Worm (Caenorhabditis elegans): ENCODE measurements around the gene H04D03.7.

H04D03.7 gene

DNA sequence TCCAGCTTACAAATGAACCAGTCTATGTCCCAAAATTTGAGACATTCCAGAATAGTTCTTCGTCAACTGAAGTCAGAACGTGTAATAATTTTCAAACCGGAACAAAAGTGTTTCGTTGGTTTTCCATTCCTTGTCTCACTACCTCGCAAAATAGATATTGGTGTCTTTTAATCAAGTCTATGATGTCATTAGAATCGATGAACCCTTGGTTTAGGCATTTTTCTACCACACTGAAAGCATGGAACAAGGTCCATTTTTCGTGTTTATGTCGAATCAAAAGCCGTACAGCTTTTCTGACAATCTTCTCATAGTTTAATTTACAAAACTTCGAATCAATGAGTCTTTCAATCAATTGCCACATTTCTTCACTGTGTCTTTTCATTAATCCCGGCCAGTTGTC lies at the start of gene H04D03.7:
Gene H04D03.7, minus strand, starts transcription at position 101 of the 400 bp plus-strand sequence.
- TF ChIP-seq hmg-20 (GFP tag; IDR thresholded peaks at IDR 0.05) (no peak), madf-10 (tag; optimal IDR thresholded peaks at IDR 0.05) (no peak), Y53F4B.3 (GFP tag; IDR thresholded peaks at IDR 0.05) (no peak), B0019.2 (GFP tag; conservative IDR thresholded peaks at IDR 0.05) (no peak), B0261.1 (tag; optimal IDR thresholded peaks at IDR 0.05) (no peak), sdz-38 (tag; optimal IDR thresholded peaks at IDR 0.05) (no peak), lin-35 (GFP tag; optimal IDR thresholded peaks at IDR 0.05) (no peak), lsl-1 (GFP tag; optimal IDR thresholded peaks at IDR 0.05) (no peak), Y53G8AR.9 (GFP tag; conservative IDR thresholded peaks at IDR 0.05) (no peak), ztf-3 (GFP tag; optimal IDR thresholded peaks at IDR 0.05) (no peak), lir-1 (GFP tag; conservative IDR thresholded peaks at IDR 0.05) (no peak), egl-18 (GFP tag; IDR thresholded peaks at IDR 0.05) (no peak), unc-130 (GFP tag; optimal IDR thresholded peaks at IDR 0.05) (no peak), Y67H2A.10 (GFP tag; conservative IDR thresholded peaks at IDR 0.05) (no peak), ztf-6 (GFP tag; IDR thresholded peaks at IDR 0.05) (no peak), dpl-1 (GFP tag; optimal IDR thresholded peaks at IDR 0.05) (no peak), Y95B8A.8 (GFP tag; IDR thresholded peaks at IDR 0.05) (no peak), F49E8.2 (tag; optimal IDR thresholded peaks at IDR 0.05; ENCODE audit: insufficient read depth) (no peak), akir-1 (GFP tag; optimal IDR thresholded peaks at IDR 0.05) (no peak), atf-7 (tag; optimal IDR thresholded peaks at IDR 0.05) (no peak)

ce11 chrIII:10488052-10488451 lies 41.4 kb upstream of the H04D03.7 start, which contains the start of gene ptr-25:
Gene ptr-25 (plus strand): TSS chrIII:10488124.
- TF ChIP-seq nhr-80 (tag; optimal IDR thresholded peaks at IDR 0.05) (no peak), attf-5 (GFP tag; optimal IDR thresholded peaks at IDR 0.05) (no peak), F23B12.7 (tag; optimal IDR thresholded peaks at IDR 0.05; ENCODE audit: insufficient read depth) (no peak), snpc-1.1 (tag; optimal IDR thresholded peaks at IDR 0.05; ENCODE audit: insufficient read depth) (no peak), attf-6 (GFP tag; IDR thresholded peaks at IDR 0.05) (no peak), ZK185.1 (tag; optimal IDR thresholded peaks at IDR 0.05; ENCODE audit: poor library complexity, severe bottlenecking) (no peak), attf-3 (GFP tag; conservative IDR thresholded peaks at IDR 0.05) (no peak), F49E8.2 (tag; optimal IDR thresholded peaks at IDR 0.05; ENCODE audit: insufficient read depth) (no peak), sptf-2 (GFP tag; optimal IDR thresholded peaks at IDR 0.05) (no peak), ztf-28 (GFP tag; IDR thresholded peaks at IDR 0.05) (no peak), ceh-91 (GFP tag; IDR thresholded peaks at IDR 0.05) (no peak), cebp-1 (GFP tag; IDR thresholded peaks at IDR 0.05) (no peak), cebp-1 (tag; optimal IDR thresholded peaks at IDR 0.05) (no peak), rec-8 (tag; optimal IDR thresholded peaks at IDR 0.05) (no peak), fkh-3 (tag; optimal IDR thresholded peaks at IDR 0.05) (no peak), ztf-22 (GFP tag; optimal IDR thresholded peaks at IDR 0.05) (no peak), K12H6.12 (tag; optimal IDR thresholded peaks at IDR 0.05) (no peak), rcor-1 (GFP tag; IDR thresholded peaks at IDR 0.05) (no peak), rpc-1 (optimal IDR thresholded peaks at IDR 0.05) (no peak), rpc-1 (tag; optimal IDR thresholded peaks at IDR 0.05) (no peak)

Data from whole organism, young adult.